Worm (Caenorhabditis elegans) whole organism, midembryonic: Measurements from ENCODE around the gene pdhb-1.

Experiments used
- flt-1 ChIP-seq: fragments of 200-800 bp; sonication (Bioruptor generic); IDR thresholded peaks from 2 replicates; pipeline ENCODE4 v1.3.6; 2022; ENCODE audit warnings: missing genetic modification characterization, missing compliant biosample characterization
- tab-1 ChIP-seq: fragments of 200-800 bp; sonication (Bioruptor generic); IDR thresholded peaks from 2 replicates; pipeline ENCODE4 v1.3.6; 2022; ENCODE audit warnings: missing genetic modification characterization, missing compliant biosample characterization
- ztf-29 ChIP-seq: fragments of 200-800 bp; sonication (Bioruptor generic); IDR thresholded peaks from 2 replicates; pipeline ENCODE4 v1.3.6; 2022; ENCODE audit warnings: missing genetic modification reagents, missing genetic modification characterization, missing compliant biosample characterization

DNA sequence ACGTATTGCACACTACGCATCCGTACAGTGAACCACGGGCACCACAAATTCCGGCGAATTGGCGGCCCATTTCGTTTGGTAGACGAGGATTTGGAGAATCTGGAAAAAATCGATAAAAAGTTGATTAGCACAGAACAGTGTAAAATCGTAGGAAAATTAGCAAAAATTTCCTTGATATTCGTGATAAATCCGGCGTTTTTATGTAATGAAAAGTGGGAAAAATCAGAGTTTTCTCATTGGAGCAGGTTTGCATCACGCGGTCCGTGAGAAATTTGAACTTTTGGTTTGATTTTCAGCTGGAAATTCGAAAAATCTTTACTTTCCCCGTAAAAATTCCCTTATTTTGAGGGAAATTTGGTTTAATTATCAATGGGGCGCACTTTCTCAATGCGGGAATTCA lies 15.4 kb upstream of the pdhb-1 start, which contains the start of gene B0546.4:
- TF ChIP-seq flt-1 (GFP tag; lab: Robert Waterston, UW) (no peak), tab-1 (GFP tag; lab: Robert Waterston, UW) (no peak), ztf-29 (GFP tag; lab: Robert Waterston, UW) (no peak)
